Fruit fly (Drosophila melanogaster) whole organism, embryonic: ENCODE measurements around the gene Srg3.

Experiments used
- ATbp ChIP-seq: fragments of 200-800 bp; sonication (Bioruptor generic); optimal IDR thresholded peaks from 2 replicates; lab custom pipeline; 2017; ENCODE audit warnings: missing biosample characterization, mild to moderate bottlenecking, missing genetic modification characterization, missing genetic modification reagents
- CG10654 ChIP-seq: fragments of 200-800 bp; sonication (Bioruptor generic); optimal IDR thresholded peaks from 2 replicates; lab custom pipeline; 2016; ENCODE audit warnings: missing biosample characterization, missing genetic modification characterization
- CG11456 ChIP-seq: fragments of 200-800 bp; sonication (Bioruptor generic); IDR thresholded peaks from 3 replicates; pipeline ENCODE4 v1.3.6; 2022; ENCODE audit warnings: missing biosample characterization, missing genetic modification characterization
- CG13894 ChIP-seq: fragments of 200-800 bp; sonication (Bioruptor generic); optimal IDR thresholded peaks from 3 replicates; lab custom pipeline; 2018; ENCODE audit warnings: missing biosample characterization, mild to moderate bottlenecking, missing genetic modification characterization, moderate library complexity
- CG14965 ChIP-seq: fragments of 200-800 bp; sonication (Bioruptor generic); optimal IDR thresholded peaks from 2 replicates; lab custom pipeline; 2016; ENCODE audit warnings: missing biosample characterization, missing genetic modification characterization, borderline replicate concordance
- CG1529 ChIP-seq: fragments of 200-800 bp; sonication (Bioruptor generic); optimal IDR thresholded peaks from 3 replicates; lab custom pipeline; 2018; ENCODE audit warnings: missing biosample characterization, missing genetic modification characterization
- CG15514 ChIP-seq: fragments of 200-800 bp; sonication (Bioruptor generic); optimal IDR thresholded peaks from 3 replicates; lab custom pipeline; 2017; ENCODE audit warnings: missing biosample characterization, missing genetic modification characterization, mild to moderate bottlenecking, moderate library complexity, missing genetic modification reagents
- CG15696 ChIP-seq: fragments of 200-800 bp; sonication (Bioruptor generic); optimal IDR thresholded peaks from 2 replicates; lab custom pipeline; 2019; ENCODE audit warnings: missing biosample characterization, mild to moderate bottlenecking, missing genetic modification characterization, moderate library complexity
- CG16779 ChIP-seq: fragments of 200-800 bp; sonication (Bioruptor generic); IDR thresholded peaks from 2 replicates; pipeline ENCODE4 v1.3.6; 2022; ENCODE audit warnings: missing biosample characterization, missing genetic modification characterization
- CG16815 ChIP-seq: fragments of 200-800 bp; sonication (Bioruptor generic); optimal IDR thresholded peaks from 3 replicates; lab custom pipeline; 2017; ENCODE audit warnings: missing biosample characterization, mild to moderate bottlenecking, missing genetic modification characterization
- CG17568 ChIP-seq: fragments of 200-800 bp; sonication (Bioruptor generic); optimal IDR thresholded peaks from 2 replicates; lab custom pipeline; 2018; ENCODE audit warnings: missing biosample characterization, mild to moderate bottlenecking, missing genetic modification characterization, moderate library complexity
- CG3065 ChIP-seq: fragments of 200-800 bp; sonication (Bioruptor generic); optimal IDR thresholded peaks from 2 replicates; lab custom pipeline; 2016; ENCODE audit warnings: missing biosample characterization, missing genetic modification characterization
- CG32772 ChIP-seq: fragments of 200-800 bp; sonication (Bioruptor generic); IDR thresholded peaks from 2 replicates; pipeline ENCODE4 v1.3.6; 2022; ENCODE audit warnings: missing biosample characterization, missing genetic modification characterization
- CG34224 ChIP-seq: fragments of 200-800 bp; sonication (Bioruptor generic); IDR thresholded peaks from 3 replicates; pipeline ENCODE4 v1.3.6; 2022; ENCODE audit warnings: missing biosample characterization, missing genetic modification characterization; ENCODE audit not compliant: partially characterized antibody
- CG3847 ChIP-seq: fragments of 200-800 bp; sonication (Bioruptor generic); IDR thresholded peaks from 2 replicates; pipeline ENCODE4 v1.3.6; 2022; ENCODE audit warnings: missing biosample characterization, missing genetic modification characterization
- CG4360 ChIP-seq: fragments of 200-800 bp; sonication (Bioruptor generic); IDR thresholded peaks from 2 replicates; pipeline ENCODE4 v1.3.6; 2022; ENCODE audit warnings: missing biosample characterization, missing genetic modification characterization
- CG4404 ChIP-seq: fragments of 200-800 bp; sonication (Bioruptor generic); IDR thresholded peaks from 2 replicates; pipeline ENCODE4 v1.3.6; 2022; ENCODE audit warnings: missing biosample characterization, missing genetic modification characterization
- CG8281 ChIP-seq: fragments of 200-800 bp; sonication (Bioruptor generic); optimal IDR thresholded peaks from 2 replicates; lab custom pipeline; 2018; ENCODE audit warnings: missing biosample characterization, mild to moderate bottlenecking, missing genetic modification characterization, moderate library complexity
- CG8765 ChIP-seq: fragments of 200-800 bp; sonication (Bioruptor generic); IDR thresholded peaks from 2 replicates; pipeline ENCODE4 v1.3.6; 2022; ENCODE audit warnings: missing biosample characterization, missing genetic modification characterization
- CHES-1-like ChIP-seq: fragments of 200-800 bp; sonication (Bioruptor generic); optimal IDR thresholded peaks from 2 replicates; lab custom pipeline; 2016; ENCODE audit warnings: missing biosample characterization, missing genetic modification characterization
- D19A ChIP-seq: fragments of 200-800 bp; optimal IDR thresholded peaks from 3 replicates; lab custom pipeline; 2019; ENCODE audit warnings: missing biosample characterization, mild to moderate bottlenecking, missing genetic modification characterization, moderate library complexity
- Deaf1 ChIP-seq: fragments of 200-800 bp; optimal IDR thresholded peaks from 3 replicates; lab custom pipeline; 2019; ENCODE audit warnings: missing biosample characterization, mild to moderate bottlenecking, missing genetic modification characterization, moderate library complexity
- Dip2 ChIP-seq: fragments of 200-800 bp; sonication (Bioruptor generic); IDR thresholded peaks from 2 replicates; pipeline ENCODE4 v1.3.6; 2022; ENCODE audit warnings: missing biosample characterization, missing genetic modification characterization
- Ets65A ChIP-seq: fragments of 200-800 bp; sonication (Bioruptor generic); peaks from one replicate; lab custom pipeline; 2016; ENCODE audit warnings: missing biosample characterization, missing genetic modification characterization
- Fer3 ChIP-seq: fragments of 200-800 bp; sonication (Bioruptor generic); optimal IDR thresholded peaks from 2 replicates; lab custom pipeline; 2018; ENCODE audit warnings: missing biosample characterization, mild to moderate bottlenecking, missing genetic modification characterization, moderate library complexity
- GATAe ChIP-seq: fragments of 200-800 bp; sonication (Bioruptor generic); conservative IDR thresholded peaks from 2 replicates; pipeline ENCODE4 v1.3.6; 2022; ENCODE audit warnings: missing biosample characterization, missing genetic modification characterization
- MBD-R2 ChIP-seq: fragments of 200-800 bp; sonication (Bioruptor generic); IDR thresholded peaks from 2 replicates; pipeline ENCODE4 v1.3.6; 2022; ENCODE audit warnings: missing biosample characterization, missing genetic modification characterization
- Mes4 ChIP-seq: fragments of 200-800 bp; sonication (Bioruptor generic); optimal IDR thresholded peaks from 2 replicates; lab custom pipeline; 2016; ENCODE audit warnings: missing biosample characterization, missing genetic modification characterization
- Spps ChIP-seq: fragments of 200-800 bp; sonication (Bioruptor generic); optimal IDR thresholded peaks from 2 replicates; lab custom pipeline; 2018; ENCODE audit warnings: missing biosample characterization, mild to moderate bottlenecking, missing genetic modification characterization
- Taf1 ChIP-seq: fragments of 200-800 bp; sonication (Bioruptor generic); IDR thresholded peaks from 2 replicates; pipeline ENCODE4 v1.3.6; 2022; ENCODE audit warnings: missing biosample characterization, missing genetic modification characterization
- Usf ChIP-seq: fragments of 200-800 bp; sonication (Bioruptor generic); optimal IDR thresholded peaks from 2 replicates; lab custom pipeline; 2017; ENCODE audit warnings: missing genotype, missing biosample characterization, missing genetic modification characterization
- az2 ChIP-seq: fragments of 200-800 bp; sonication (Bioruptor generic); optimal IDR thresholded peaks from 3 replicates; lab custom pipeline; 2016; ENCODE audit warnings: missing biosample characterization, missing genetic modification characterization
- cwo ChIP-seq: fragments of 200-800 bp; sonication (Bioruptor generic); optimal IDR thresholded peaks from 3 replicates; lab custom pipeline; 2017; ENCODE audit warnings: missing biosample characterization, missing genetic modification characterization, mild to moderate bottlenecking, moderate library complexity, missing genetic modification reagents
- en ChIP-seq: fragments of 200-800 bp; sonication (Bioruptor generic); optimal IDR thresholded peaks from 2 replicates; lab custom pipeline; 2016; ENCODE audit warnings: missing biosample characterization, missing genetic modification characterization
- gcm ChIP-seq: fragments of 200-800 bp; sonication (Bioruptor generic); optimal IDR thresholded peaks from 2 replicates; lab custom pipeline; 2019; ENCODE audit warnings: missing biosample characterization, mild to moderate bottlenecking, missing genetic modification characterization, moderate library complexity
- gem ChIP-seq: fragments of 200-800 bp; sonication (Bioruptor generic); optimal IDR thresholded peaks from 2 replicates; lab custom pipeline; 2019; ENCODE audit warnings: missing biosample characterization, mild to moderate bottlenecking, missing genetic modification characterization, moderate library complexity
- her ChIP-seq: fragments of 200-800 bp; sonication (Bioruptor generic); optimal IDR thresholded peaks from 2 replicates; lab custom pipeline; 2016; ENCODE audit warnings: missing biosample characterization, missing genetic modification characterization
- jing ChIP-seq: fragments of 200-800 bp; sonication (Bioruptor generic); optimal IDR thresholded peaks from 2 replicates; lab custom pipeline; 2018; ENCODE audit warnings: missing biosample characterization, mild to moderate bottlenecking, missing genetic modification characterization
- kah ChIP-seq: fragments of 200-800 bp; sonication (Bioruptor generic); optimal IDR thresholded peaks from 2 replicates; lab custom pipeline; 2018; ENCODE audit warnings: missing biosample characterization, mild to moderate bottlenecking, missing genetic modification characterization
- ken ChIP-seq: fragments of 200-800 bp; sonication (Bioruptor generic); IDR thresholded peaks from 3 replicates; pipeline ENCODE4 v1.3.6; 2022; ENCODE audit warnings: missing biosample characterization, missing genetic modification characterization
- knrl ChIP-seq: fragments of 200-800 bp; sonication (Bioruptor generic); IDR thresholded peaks from 3 replicates; pipeline ENCODE4 v1.3.6; 2022; ENCODE audit warnings: missing biosample characterization, missing genetic modification characterization; ENCODE audit not compliant: partially characterized antibody
- lbe ChIP-seq: fragments of 200-800 bp; sonication (Bioruptor generic); optimal IDR thresholded peaks from 2 replicates; lab custom pipeline; 2016; ENCODE audit warnings: missing biosample characterization, mild to moderate bottlenecking, missing genetic modification characterization
- lmd ChIP-seq: fragments of 200-800 bp; sonication (Bioruptor generic); IDR thresholded peaks from 2 replicates; pipeline ENCODE4 v1.3.6; 2022; ENCODE audit warnings: missing biosample characterization, missing genetic modification characterization
- pnt ChIP-seq: fragments of 200-800 bp; sonication (Bioruptor generic); optimal IDR thresholded peaks from 3 replicates; lab custom pipeline; 2016; ENCODE audit warnings: missing biosample characterization, missing genetic modification characterization
- repo ChIP-seq: fragments of 200-800 bp; sonication (Bioruptor generic); optimal IDR thresholded peaks from 2 replicates; lab custom pipeline; 2016; ENCODE audit warnings: missing biosample characterization, missing genetic modification characterization
- sisA ChIP-seq: fragments of 200-800 bp; sonication (Bioruptor generic); IDR thresholded peaks from 2 replicates; pipeline ENCODE4 v1.3.6; 2022; ENCODE audit warnings: missing biosample characterization, missing genetic modification characterization
- slou ChIP-seq: fragments of 200-800 bp; sonication (Bioruptor generic); optimal IDR thresholded peaks from 3 replicates; lab custom pipeline; 2016; ENCODE audit warnings: missing biosample characterization, missing genetic modification characterization
- sr ChIP-seq: fragments of 200-800 bp; sonication (Bioruptor generic); IDR thresholded peaks from 3 replicates; pipeline ENCODE4 v1.3.6; 2022; ENCODE audit warnings: missing biosample characterization, missing genetic modification characterization
- toy ChIP-seq: fragments of 200-800 bp; sonication (Bioruptor generic); IDR thresholded peaks from 2 replicates; pipeline ENCODE4 v1.3.6; 2022; ENCODE audit warnings: missing biosample characterization, missing genetic modification characterization
- tx ChIP-seq: fragments of 200-800 bp; sonication (Bioruptor generic); optimal IDR thresholded peaks from 2 replicates; lab custom pipeline; 2016; ENCODE audit warnings: missing biosample characterization, missing genetic modification characterization
- z ChIP-seq: fragments of 200-800 bp; sonication (Bioruptor generic); IDR thresholded peaks from 3 replicates; pipeline ENCODE4 v1.3.6; 2022; ENCODE audit warnings: missing biosample characterization, missing genetic modification characterization

Gene Srg3

DNA sequence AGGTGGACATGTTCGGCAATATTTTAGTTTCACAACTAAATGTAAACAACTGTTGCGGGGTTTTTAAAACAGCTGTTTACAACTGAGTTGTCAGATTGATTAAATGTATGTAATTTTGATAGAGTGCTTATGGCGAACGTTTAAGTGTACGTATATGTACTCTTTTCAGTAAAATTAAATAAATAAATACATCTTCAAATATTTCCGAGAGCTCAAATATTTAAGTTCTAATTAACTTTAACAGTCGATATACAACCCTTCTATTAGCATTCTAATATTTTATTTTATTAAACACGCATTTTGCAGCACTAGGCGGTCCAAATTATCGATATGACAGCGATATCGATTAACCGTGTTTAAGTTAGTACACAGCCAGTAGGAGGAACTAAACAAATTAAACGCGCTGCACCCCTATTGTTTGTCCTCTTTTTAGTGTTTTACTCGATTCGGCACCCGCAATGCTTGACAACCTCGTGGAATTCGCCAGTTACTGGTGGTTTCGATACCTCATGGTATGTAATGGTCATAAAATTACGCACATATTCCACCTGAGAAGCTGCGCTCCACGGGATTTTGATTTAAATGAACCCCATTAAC lies 8.6 kb downstream of the Srg3 start, which contains the start of the genes CG3448 and ghi (continued):
- TF ChIP-seq CG8765 (GFP tag; lab: Robert Waterston, UW) = no peak
- no peak for TF ChIP-seq CG3065 (GFP tag; lab: Kevin White, UChicago)
- TF ChIP-seq CG16815 (GFP tag; lab: Kevin White, UChicago) = no peak
- no peak for TF ChIP-seq ATbp
- TF ChIP-seq CG17568 (GFP tag; lab: Kevin White, UChicago) = no peak
- TF ChIP-seq gcm (GFP tag; lab: Kevin White, UChicago) = peak; percentile 62
- TF ChIP-seq knrl = peak; percentile 55; the same call in 2 of the 3 replicates
- TF ChIP-seq en (GFP tag; lab: Kevin White, UChicago) = no peak
- TF ChIP-seq az2 (GFP tag; lab: Kevin White, UChicago) = peak; percentile 3
- TF ChIP-seq her (GFP tag; lab: Kevin White, UChicago) = no peak
- TF ChIP-seq CG34224 (GFP tag; lab: Robert Waterston, UW) = peak; percentile 74
- no peak for TF ChIP-seq toy (GFP tag; lab: Robert Waterston, UW)
- TF ChIP-seq pnt = peak; percentile 29
- TF ChIP-seq MBD-R2 (GFP tag; lab: Robert Waterston, UW) = peak; percentile 69; the same call in 1 of the 2 replicates
- TF ChIP-seq CHES-1-like (GFP tag; lab: Kevin White, UChicago) = peak; percentile 28
- TF ChIP-seq GATAe (GFP tag; lab: Robert Waterston, UW) = no peak
- no peak for TF ChIP-seq Mes4 (GFP tag; lab: Kevin White, UChicago)
- peak; percentile 73 for TF ChIP-seq lmd
- TF ChIP-seq Spps = peak; percentile 54
- no peak for TF ChIP-seq CG16779 (GFP tag; lab: Robert Waterston, UW)
- TF ChIP-seq CG10654 (GFP tag; lab: Kevin White, UChicago) = peak; percentile 62
- peak; percentile 25 for TF ChIP-seq Deaf1 (tag; lab: Kevin White, UChicago)
- peak; percentile 71 for TF ChIP-seq gem (tag; lab: Kevin White, UChicago)
- peak; percentile 27; the same call in 1 of the 2 replicates for TF ChIP-seq Taf1 (GFP tag; lab: Robert Waterston, UW)
- no peak for TF ChIP-seq Dip2 (GFP tag; lab: Robert Waterston, UW)
- peak; percentile 70 for TF ChIP-seq CG15514 (GFP tag; lab: Kevin White, UChicago)
- peak; percentile 32 for TF ChIP-seq kah (GFP tag; lab: Kevin White, UChicago)
- TF ChIP-seq z (GFP tag; lab: Robert Waterston, UW) = no peak
- no peak for TF ChIP-seq CG4360 (GFP tag; lab: Robert Waterston, UW)
- peak; percentile 68 for TF ChIP-seq Fer3
- peak; percentile 79 for TF ChIP-seq lbe
- TF ChIP-seq CG4404 (GFP tag; lab: Robert Waterston, UW) = peak; percentile 49; the same call in 1 of the 2 replicates
- TF ChIP-seq CG3847 (GFP tag; lab: Robert Waterston, UW) = peak; percentile 49; the same call in 1 of the 2 replicates
- TF ChIP-seq jing (GFP tag; lab: Kevin White, UChicago) = no peak
- no peak for TF ChIP-seq CG32772 (GFP tag; lab: Robert Waterston, UW)
- TF ChIP-seq repo (GFP tag; lab: Kevin White, UChicago) = no peak
- peak; percentile 41 for TF ChIP-seq cwo (GFP tag; lab: Kevin White, UChicago)
- no peak for TF ChIP-seq Usf (GFP tag; lab: Kevin White, UChicago)
- TF ChIP-seq slou = peak; percentile 34
- no peak for TF ChIP-seq CG1529 (GFP tag; lab: Kevin White, UChicago)
- TF ChIP-seq CG14965 (GFP tag; lab: Kevin White, UChicago) = no peak
- peak; percentile 58; the same call in 1 of the 3 replicates for TF ChIP-seq CG11456 (GFP tag; lab: Robert Waterston, UW)
- TF ChIP-seq sisA = peak; percentile 58
- TF ChIP-seq Ets65A (GFP tag; lab: Kevin White, UChicago) = peak; percentile 86
- peak; percentile 78 for TF ChIP-seq CG13894 (tag; lab: Kevin White, UChicago)
- TF ChIP-seq CG8281 = peak; percentile 26
- no peak for TF ChIP-seq tx (GFP tag; lab: Kevin White, UChicago)
- TF ChIP-seq CG15696 (tag; lab: Kevin White, UChicago) = peak; percentile 74
- peak; percentile 45 for TF ChIP-seq D19A (tag; lab: Kevin White, UChicago)
- TF ChIP-seq sr (GFP tag; lab: Robert Waterston, UW) = no peak
- no peak for TF ChIP-seq ken (GFP tag; lab: Robert Waterston, UW)
